Worm (Caenorhabditis elegans): ENCODE measurements around the gene nspd-3.

nspd-3 gene

DNA sequence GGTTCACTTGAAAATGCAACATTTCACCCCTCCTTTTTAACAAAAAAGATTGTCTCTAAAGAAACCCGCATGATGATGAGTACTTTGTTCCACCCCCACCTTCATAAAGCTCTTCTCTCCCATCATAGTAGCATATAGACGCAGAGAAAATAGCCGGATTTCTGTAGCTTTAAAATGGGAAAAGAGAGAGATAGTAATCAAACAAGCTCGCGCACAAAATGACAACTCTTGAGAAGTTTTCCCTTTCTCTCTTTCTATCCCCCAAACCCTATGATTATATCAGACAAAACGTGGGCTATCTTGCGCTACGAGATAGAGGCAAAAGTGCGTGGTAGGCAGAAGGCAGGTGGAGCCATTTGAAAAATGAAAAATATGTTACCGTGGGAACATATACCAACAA is 39.7 kb upstream of the nspd-3 start:
- TF ChIP-seq bed-2 (GFP tag; IDR thresholded peaks at IDR 0.05) = no peak
- no peak for TF ChIP-seq ccch-3 (GFP tag; optimal IDR thresholded peaks at IDR 0.05)
- no peak for TF ChIP-seq rcor-1 (GFP tag; IDR thresholded peaks at IDR 0.05)
- TF ChIP-seq mes-4 (tag; optimal IDR thresholded peaks at IDR 0.05) = no peak
- TF ChIP-seq repo-1 (tag; optimal IDR thresholded peaks at IDR 0.05) = no peak
- TF ChIP-seq C06A6.2 (GFP tag; conservative IDR thresholded peaks at IDR 0.05) = no peak
- TF ChIP-seq ets-4 (GFP tag; optimal IDR thresholded peaks at IDR 0.05) = no peak
- TF ChIP-seq F33H1.4 (GFP tag; IDR thresholded peaks at IDR 0.05) = no peak
- TF ChIP-seq nhr-179 (tag; optimal IDR thresholded peaks at IDR 0.05) = no peak
- TF ChIP-seq lin-54 (GFP tag; optimal IDR thresholded peaks at IDR 0.05) = no peak
- TF ChIP-seq cebp-2 (GFP tag; IDR thresholded peaks at IDR 0.05) = no peak
- TF ChIP-seq zim-3 (tag; optimal IDR thresholded peaks at IDR 0.05) = no peak
- no peak for TF ChIP-seq pha-4 (tag; optimal IDR thresholded peaks at IDR 0.05)
- TF ChIP-seq atf-7 (tag; optimal IDR thresholded peaks at IDR 0.05) = no peak
- TF ChIP-seq hlh-26 (GFP tag; conservative IDR thresholded peaks at IDR 0.05) = no peak

DNA sequence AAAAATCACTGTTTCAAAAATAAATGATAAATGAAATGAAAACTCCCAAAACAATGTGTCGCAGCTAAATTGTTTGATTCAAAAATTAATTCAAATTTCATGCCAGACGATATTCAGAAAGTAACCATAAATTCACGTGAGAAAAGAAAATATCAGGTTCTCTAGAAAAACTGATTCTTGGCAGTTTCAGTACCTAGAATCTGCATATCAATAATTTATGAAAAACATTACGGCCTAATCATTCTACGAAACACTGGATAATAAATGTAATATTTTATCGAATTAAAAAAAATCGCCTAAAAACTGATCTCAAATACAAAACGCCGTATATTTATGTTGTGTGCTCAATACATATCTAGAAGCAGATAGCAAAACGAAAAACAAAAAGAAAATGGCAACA is 38.0 kb upstream of the nspd-3 start:
- TF ChIP-seq fkh-3 (tag; optimal IDR thresholded peaks at IDR 0.05) (no peak), rpc-1 (optimal IDR thresholded peaks at IDR 0.05) (no peak), rpc-1 (tag; optimal IDR thresholded peaks at IDR 0.05) (no peak), ceh-40 (GFP tag; IDR thresholded peaks at IDR 0.05) (no peak), ztf-6 (GFP tag; IDR thresholded peaks at IDR 0.05) (no peak), F49E8.2 (tag; optimal IDR thresholded peaks at IDR 0.05; ENCODE audit: insufficient read depth) (no peak), him-1 (tag; optimal IDR thresholded peaks at IDR 0.05) (no peak)

DNA sequence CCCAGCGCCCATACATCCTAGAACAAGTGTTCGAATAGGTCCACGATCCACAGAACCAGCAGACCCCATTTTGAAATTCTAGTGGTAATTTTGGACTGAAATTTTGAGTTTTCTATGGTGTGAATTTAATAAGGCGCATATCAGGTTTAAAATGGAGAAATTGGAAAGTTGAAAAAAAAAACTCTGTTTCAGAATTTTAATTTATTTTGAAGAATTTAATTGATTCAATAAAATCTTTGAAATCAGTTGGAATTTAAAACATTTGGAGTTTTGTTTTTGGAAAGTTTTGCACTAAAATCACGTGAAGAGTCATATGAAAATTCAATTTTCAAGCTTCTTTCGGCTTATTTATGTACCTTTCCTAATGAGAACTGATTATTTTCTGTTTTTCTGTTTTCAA is 32.7 kb upstream of the nspd-3 start, which contains the start of gene gpa-18:
Gene gpa-18 (minus strand): TSS at position 101 of the 400 bp plus-strand sequence.
- TF ChIP-seq lin-54 (GFP tag; optimal IDR thresholded peaks at IDR 0.05) (no peak), rec-8 (tag; optimal IDR thresholded peaks at IDR 0.05) (no peak), hmg-20 (GFP tag; IDR thresholded peaks at IDR 0.05) (no peak), F33H1.4 (GFP tag; IDR thresholded peaks at IDR 0.05) (no peak), nhr-120 (GFP tag; IDR thresholded peaks at IDR 0.05) (no peak), attf-3 (GFP tag; conservative IDR thresholded peaks at IDR 0.05) (no peak), pha-4 (tag; optimal IDR thresholded peaks at IDR 0.05) (no peak), Y56A3A.18 (GFP tag; IDR thresholded peaks at IDR 0.05) (no peak), lin-35 (GFP tag; optimal IDR thresholded peaks at IDR 0.05) (no peak)

DNA sequence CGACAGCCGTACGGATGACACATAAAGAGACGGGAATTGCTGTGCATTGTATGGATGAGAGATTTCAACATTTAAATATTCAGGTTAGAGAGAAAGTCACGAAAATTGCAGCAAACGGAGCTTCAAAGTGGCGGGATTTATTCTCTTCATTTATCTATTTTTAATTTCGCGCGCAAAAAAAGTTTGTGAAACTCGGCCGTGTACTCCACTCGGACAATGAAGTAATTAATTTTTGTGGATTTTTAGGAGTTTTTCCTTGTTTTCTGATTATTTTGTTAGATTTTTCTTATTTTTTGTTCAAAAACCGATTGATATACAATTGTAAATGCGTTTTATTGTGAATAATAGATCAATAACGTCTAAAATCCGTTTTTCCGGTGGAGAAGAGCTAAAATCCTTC is 25.2 kb upstream of the nspd-3 start:
- TF ChIP-seq ceh-100 (GFP tag; IDR thresholded peaks at IDR 0.05) = no peak
- no peak for TF ChIP-seq madf-3 (GFP tag; IDR thresholded peaks at IDR 0.05)
- no peak for TF ChIP-seq hlh-26 (GFP tag; conservative IDR thresholded peaks at IDR 0.05)
- no peak for TF ChIP-seq F55B11.4 (tag; optimal IDR thresholded peaks at IDR 0.05; ENCODE audit: borderline replicate concordance, insufficient read depth)
- no peak for TF ChIP-seq F49E8.2 (tag; optimal IDR thresholded peaks at IDR 0.05; ENCODE audit: insufficient read depth)
- TF ChIP-seq F23B12.7 (tag; optimal IDR thresholded peaks at IDR 0.05; ENCODE audit: insufficient read depth) = no peak
- TF ChIP-seq hmg-20 (GFP tag; IDR thresholded peaks at IDR 0.05) = no peak
- TF ChIP-seq attf-6 (GFP tag; IDR thresholded peaks at IDR 0.05) = no peak
- TF ChIP-seq ceh-40 (GFP tag; IDR thresholded peaks at IDR 0.05) = no peak
- TF ChIP-seq aptf-3 (GFP tag; IDR thresholded peaks at IDR 0.05) = no peak
- TF ChIP-seq B0035.1 (tag; optimal IDR thresholded peaks at IDR 0.05) = no peak
- peak; percentile 39; the same call in 1 of the 2 replicates for TF ChIP-seq mcd-1 (GFP tag; IDR thresholded peaks at IDR 0.05)
- peak; percentile 48 for TF ChIP-seq efl-1 (GFP tag; optimal IDR thresholded peaks at IDR 0.05)
- no peak for TF ChIP-seq nhr-120 (GFP tag; IDR thresholded peaks at IDR 0.05)
- TF ChIP-seq lin-54 (GFP tag; optimal IDR thresholded peaks at IDR 0.05) = peak; percentile 65
- peak in 1 of 3 experiments; percentile 67 for TF ChIP-seq lin-35 (GFP tag; optimal IDR thresholded peaks at IDR 0.05)
- no peak for TF ChIP-seq ekl-4 (GFP tag; IDR thresholded peaks at IDR 0.05)
- no peak for TF ChIP-seq madf-10 (tag; optimal IDR thresholded peaks at IDR 0.05)
- TF ChIP-seq rcor-1 (GFP tag; IDR thresholded peaks at IDR 0.05) = no peak
- TF ChIP-seq madf-8 (GFP tag; conservative IDR thresholded peaks at IDR 0.05) = no peak
- TF ChIP-seq nfyb-1 (GFP tag; IDR thresholded peaks at IDR 0.05) = no peak
- no peak for TF ChIP-seq nhr-179 (tag; optimal IDR thresholded peaks at IDR 0.05)
- no peak for TF ChIP-seq egl-18 (GFP tag; IDR thresholded peaks at IDR 0.05)
- TF ChIP-seq tlf-1 (GFP tag; optimal IDR thresholded peaks at IDR 0.05) = no peak
